Fruit fly (Drosophila melanogaster): ENCODE data around the gene CG11109.

The CG11109 gene

dm6 chr3L:22863367-22864078 is 8.5 kb upstream of the CG11109 start, which contains the start of gene CG33169 (continued):
- no peak for TF ChIP-seq fru (optimal IDR thresholded peaks at IDR 0.05)
- peak; percentile 66 for TF ChIP-seq btn (GFP tag; optimal IDR thresholded peaks at IDR 0.05)
- peak; percentile 82 for TF ChIP-seq CrebB (tag; optimal IDR thresholded peaks at IDR 0.05)
- TF ChIP-seq CG32767 (GFP tag; IDR thresholded peaks at IDR 0.05): peak; percentile 38; the same call in 1 of the 2 replicates
- peak; percentile 91 for TF ChIP-seq fu2 (GFP tag; optimal IDR thresholded peaks at IDR 0.05)
- peak; percentile 68 for TF ChIP-seq az2 (GFP tag; optimal IDR thresholded peaks at IDR 0.05)
- peak; percentile 77 for TF ChIP-seq CG3163 (GFP tag; optimal IDR thresholded peaks at IDR 0.05)
- TF ChIP-seq Atf3 (GFP tag; optimal IDR thresholded peaks at IDR 0.05): peak; percentile 96
- TF ChIP-seq bab2 (GFP tag; optimal IDR thresholded peaks at IDR 0.05): peak; percentile 82
- TF ChIP-seq abd-A (tag; optimal IDR thresholded peaks at IDR 0.05): no peak
- peak; percentile 70; the same call in 1 of the 2 replicates for TF ChIP-seq Doc2 (GFP tag; IDR thresholded peaks at IDR 0.05)
- peak; percentile 83 for TF ChIP-seq dysf (GFP tag; IDR thresholded peaks at IDR 0.05)
- TF ChIP-seq Blimp-1 (GFP tag; optimal IDR thresholded peaks at IDR 0.05): no peak
- TF ChIP-seq knrl (GFP tag; IDR thresholded peaks at IDR 0.05; ENCODE audit: partially characterized antibody): peak; percentile 73
- TF ChIP-seq z (GFP tag; IDR thresholded peaks at IDR 0.05): no peak
- peak; percentile 82 for TF ChIP-seq CG4328 (GFP tag; optimal IDR thresholded peaks at IDR 0.05)
- TF ChIP-seq row (GFP tag; IDR thresholded peaks at IDR 0.05): peak; percentile 69
- no peak for TF ChIP-seq Spps (tag; optimal IDR thresholded peaks at IDR 0.05)
- TF ChIP-seq pho (GFP tag; optimal IDR thresholded peaks at IDR 0.05): peak; percentile 91
- TF ChIP-seq CG17186 (GFP tag; optimal IDR thresholded peaks at IDR 0.05): peak; percentile 90
- TF ChIP-seq CG12236 (GFP tag; optimal IDR thresholded peaks at IDR 0.05): peak; percentile 63
- TF ChIP-seq vfl (GFP tag; optimal IDR thresholded peaks at IDR 0.05): peak; percentile 93
- peak; percentile 92 for TF ChIP-seq lab (GFP tag; optimal IDR thresholded peaks at IDR 0.05)
- peak; percentile 47 for TF ChIP-seq Hand (GFP tag; optimal IDR thresholded peaks at IDR 0.05)
- peak; percentile 98 for TF ChIP-seq Hr3 (GFP tag; optimal IDR thresholded peaks at IDR 0.05)
- peak; percentile 71 for TF ChIP-seq Opbp (GFP tag; IDR thresholded peaks at IDR 0.05; ENCODE audit: partially characterized antibody)
- peak; percentile 85 for TF ChIP-seq ewg (GFP tag; optimal IDR thresholded peaks at IDR 0.05)
- peak; percentile 90 for TF ChIP-seq CG8290 (GFP tag; optimal IDR thresholded peaks at IDR 0.05)
- TF ChIP-seq CG8290 (tag; optimal IDR thresholded peaks at IDR 0.05): peak; percentile 33 to 97
- peak; percentile 80 for TF ChIP-seq CG9215 (GFP tag; IDR thresholded peaks at IDR 0.05)
- no peak for TF ChIP-seq exex (tag; optimal IDR thresholded peaks at IDR 0.05)
- no peak for TF ChIP-seq CG15479 (GFP tag; optimal IDR thresholded peaks at IDR 0.05)
- no peak for TF ChIP-seq CG11696 (GFP tag; IDR thresholded peaks at IDR 0.05)
- peak; percentile 89 to 95 for TF ChIP-seq dpn (GFP tag; optimal IDR thresholded peaks at IDR 0.05)
- no peak for TF ChIP-seq CG7556 (GFP tag; optimal IDR thresholded peaks at IDR 0.05)
- peak; percentile 67 for TF ChIP-seq Fer2 (tag; optimal IDR thresholded peaks at IDR 0.05)
- TF ChIP-seq yki (optimal IDR thresholded peaks at IDR 0.05): no peak
- TF ChIP-seq insv (GFP tag; optimal IDR thresholded peaks at IDR 0.05): peak in 1 of 2 experiments; percentile 69
- TF ChIP-seq CG31365 (tag; optimal IDR thresholded peaks at IDR 0.05): peak; percentile 40
- peak; percentile 78 for TF ChIP-seq klu (GFP tag; IDR thresholded peaks at IDR 0.05)
- TF ChIP-seq CG16813 (GFP tag; IDR thresholded peaks at IDR 0.05; ENCODE audit: partially characterized antibody): peak; percentile 71
- peak; percentile 80 for TF ChIP-seq CG17328 (GFP tag; IDR thresholded peaks at IDR 0.05)
- peak; percentile 59 for TF ChIP-seq tap (tag; optimal IDR thresholded peaks at IDR 0.05)
- TF ChIP-seq CG17385 (GFP tag; optimal IDR thresholded peaks at IDR 0.05): peak; percentile 100
- TF ChIP-seq MESR4 (GFP tag; optimal IDR thresholded peaks at IDR 0.05): peak; percentile 90
- TF ChIP-seq tin (GFP tag; optimal IDR thresholded peaks at IDR 0.05): peak; percentile 79
- TF ChIP-seq HLH3B (GFP tag; IDR thresholded peaks at IDR 0.05): peak; percentile 65; the same call in 1 of the 2 replicates
- TF ChIP-seq p53 (GFP tag; optimal IDR thresholded peaks at IDR 0.05): peak; percentile 89
- TF ChIP-seq CG10959 (GFP tag; IDR thresholded peaks at IDR 0.05): peak; percentile 56
- TF ChIP-seq dmrt99B (tag; optimal IDR thresholded peaks at IDR 0.05): peak; percentile 61

Data from whole organism, embryonic.